Worm (Caenorhabditis elegans): ENCODE results near the gene cutl-5.

cutl-5 gene

ce11 chrII:7139064-7139463, 23.4 kb upstream of the cutl-5 start:
- TF ChIP-seq bed-3 (GFP tag; optimal IDR thresholded peaks at IDR 0.05) (no peak), sem-2 (GFP tag; optimal IDR thresholded peaks at IDR 0.05) (no peak)

DNA sequence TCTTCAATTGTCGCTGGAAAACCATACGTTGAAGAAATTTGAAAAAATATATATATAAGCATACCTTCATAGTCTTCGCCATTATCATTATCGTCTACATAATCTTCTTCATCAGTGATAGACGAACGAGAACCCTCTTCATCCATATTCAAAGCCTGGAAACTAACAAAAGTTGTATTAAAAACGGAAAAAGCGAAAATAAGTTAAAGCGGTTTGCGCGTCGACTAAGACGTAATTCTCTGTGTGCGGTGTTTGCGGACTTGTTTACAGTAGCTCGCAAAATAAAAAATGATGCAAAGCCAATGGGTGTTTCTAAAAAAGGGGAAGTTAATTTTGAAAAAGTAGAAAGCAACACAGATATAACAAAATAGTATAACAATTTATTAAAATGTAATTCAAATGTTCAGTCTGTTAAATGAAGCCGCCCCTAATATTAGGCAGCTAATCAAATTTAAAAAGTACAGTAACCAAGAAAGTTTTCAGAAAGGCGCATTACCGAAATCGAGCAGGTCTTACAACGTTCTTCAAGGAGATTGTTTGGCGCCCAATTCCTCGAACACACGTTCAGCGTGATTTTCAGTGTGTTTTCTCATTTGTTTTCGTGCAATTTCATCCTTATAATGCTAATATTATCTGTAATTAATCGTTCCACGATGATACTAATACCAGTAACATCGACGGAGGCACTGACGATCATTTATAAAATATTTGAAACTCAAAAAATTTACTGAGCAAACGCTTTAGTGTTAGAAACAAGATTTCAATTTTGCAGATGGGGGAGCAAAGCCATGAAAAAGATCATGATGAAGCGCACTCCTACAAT, 16.4 kb upstream of the cutl-5 start, which contains the start of the genes T07F8.4 and gld-3:
T07F8.4 (minus strand) TSS at position 162 of the 823 bp plus-strand sequence.
gld-3 (plus strand) TSS at position 773 of the 823 bp plus-strand sequence.
- peak; percentile 93 for TF ChIP-seq lsy-2 (tag; optimal IDR thresholded peaks at IDR 0.05)
- TF ChIP-seq elt-1 (tag; optimal IDR thresholded peaks at IDR 0.05; ENCODE audit: borderline replicate concordance, insufficient read depth), result no peak
- TF ChIP-seq mep-1 (tag; optimal IDR thresholded peaks at IDR 0.05), result peak; percentile 62
- peak; percentile 42 for TF ChIP-seq sptf-1 (tag; optimal IDR thresholded peaks at IDR 0.05)
- no peak for TF ChIP-seq lin-13 (tag; optimal IDR thresholded peaks at IDR 0.05)
- TF ChIP-seq drap-1 (GFP tag; optimal IDR thresholded peaks at IDR 0.05), result no peak
- no peak for TF ChIP-seq hlh-1 (tag; optimal IDR thresholded peaks at IDR 0.05)

- TF ChIP-seq mep-1 (tag; optimal IDR thresholded peaks at IDR 0.05) (no peak), unc-39 (tag; optimal IDR thresholded peaks at IDR 0.05) (no peak), blmp-1 (tag; optimal IDR thresholded peaks at IDR 0.05) (no peak), ces-1 (GFP tag; optimal IDR thresholded peaks at IDR 0.05) (no peak), ztf-11 (tag; optimal IDR thresholded peaks at IDR 0.05) (no peak), elt-3 (tag; optimal IDR thresholded peaks at IDR 0.05) (no peak), bed-3 (GFP tag; optimal IDR thresholded peaks at IDR 0.05) (no peak), pha-4 (tag; optimal IDR thresholded peaks at IDR 0.05) (no peak), flh-1 (GFP tag; optimal IDR thresholded peaks at IDR 0.05) (no peak), M03D4.4 (tag; optimal IDR thresholded peaks at IDR 0.05) (no peak), nhr-28 (tag; optimal IDR thresholded peaks at IDR 0.05) (no peak)
These were observed 10.8 kb upstream of the cutl-5 start, which contains the start of gene F10E7.1 for ce11 chrII:7126457-7126856. Gene F10E7.1 (plus strand): TSS chrII:7126757.

- TF ChIP-seq cnd-1 (tag; optimal IDR thresholded peaks at IDR 0.05) (peak; percentile 16), drap-1 (GFP tag; optimal IDR thresholded peaks at IDR 0.05) (no peak)
These were observed 7.1 kb upstream of the cutl-5 start, which contains the start of gene F10E7.11 for ce11 chrII:7122661-7123418. Gene F10E7.11 (minus strand): TSS chrII:7122892.

- no peak for TF ChIP-seq mep-1 (tag; optimal IDR thresholded peaks at IDR 0.05)
- no peak for TF ChIP-seq elt-3 (tag; optimal IDR thresholded peaks at IDR 0.05)
- TF ChIP-seq pha-4 (tag; optimal IDR thresholded peaks at IDR 0.05), result no peak
- no peak for TF ChIP-seq mls-2 (tag; optimal IDR thresholded peaks at IDR 0.05)
- no peak for TF ChIP-seq unc-39 (tag; optimal IDR thresholded peaks at IDR 0.05)
- TF ChIP-seq ceh-43 (GFP tag; optimal IDR thresholded peaks at IDR 0.05), result no peak
- no peak for TF ChIP-seq ceh-83 (GFP tag; optimal IDR thresholded peaks at IDR 0.05)
- TF ChIP-seq nhr-76 (tag; optimal IDR thresholded peaks at IDR 0.05), result no peak
- TF ChIP-seq lin-13 (tag; optimal IDR thresholded peaks at IDR 0.05), result no peak
- no peak for TF ChIP-seq nhr-12 (tag; optimal IDR thresholded peaks at IDR 0.05)
- no peak for TF ChIP-seq lin-32 (GFP tag; optimal IDR thresholded peaks at IDR 0.05)
- TF ChIP-seq ceh-39 (tag; optimal IDR thresholded peaks at IDR 0.05), result no peak
- TF ChIP-seq nhr-237 (tag; optimal IDR thresholded peaks at IDR 0.05), result no peak
- TF ChIP-seq nhr-2 (tag; optimal IDR thresholded peaks at IDR 0.05), result no peak
- no peak for TF ChIP-seq zip-8 (tag; optimal IDR thresholded peaks at IDR 0.05)
- TF ChIP-seq lsy-2 (tag; optimal IDR thresholded peaks at IDR 0.05), result no peak
- TF ChIP-seq unc-120 (tag; optimal IDR thresholded peaks at IDR 0.05; ENCODE audit: poor library complexity, severe bottlenecking), result no peak
- TF ChIP-seq flh-1 (GFP tag; optimal IDR thresholded peaks at IDR 0.05), result no peak
- TF ChIP-seq ztf-11 (tag; optimal IDR thresholded peaks at IDR 0.05), result no peak
These were observed 6.1 kb upstream of the cutl-5 start, which contains the start of gene F10E7.2 for ce11 chrII:7121762-7122292. Gene F10E7.2 (plus strand): TSS chrII:7122242.

Data from whole organism, mixed stage, embryonic.